Worm (Caenorhabditis elegans): Measurements from ENCODE around the gene xbx-1.

The xbx-1 gene

DNA sequence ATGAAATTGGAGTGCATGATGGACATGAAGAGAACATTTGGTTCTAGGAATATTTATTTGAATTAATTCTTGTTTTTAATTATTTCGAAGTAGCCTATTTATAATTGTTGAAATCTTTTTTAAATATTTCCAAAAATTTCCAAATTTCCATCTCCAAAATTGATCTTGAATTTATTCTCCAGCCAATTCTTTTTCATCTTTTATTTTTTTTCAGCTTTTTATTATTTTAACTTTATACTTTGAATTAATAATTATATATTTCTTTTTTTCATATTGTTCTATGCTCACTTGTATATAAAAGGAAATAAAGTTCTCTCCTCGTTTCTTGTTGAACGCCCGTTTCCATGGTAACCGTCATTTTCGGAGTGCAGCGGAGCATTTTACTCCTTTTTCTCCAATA, at the start of gene xbx-1:
xbx-1 (plus strand) TSS at position 301 of the 400 bp plus-strand sequence.
- TF ChIP-seq C38D4.7 (GFP tag; optimal IDR thresholded peaks at IDR 0.05): no peak
- no peak for TF ChIP-seq eyg-1 (tag; optimal IDR thresholded peaks at IDR 0.05)
- TF ChIP-seq fkh-6 (tag; optimal IDR thresholded peaks at IDR 0.05): no peak
- no peak for TF ChIP-seq pag-3 (tag; optimal IDR thresholded peaks at IDR 0.05; ENCODE audit: borderline replicate concordance)
- no peak for TF ChIP-seq ztf-16 (tag; optimal IDR thresholded peaks at IDR 0.05)
- no peak for TF ChIP-seq nhr-232 (tag; optimal IDR thresholded peaks at IDR 0.05)

DNA sequence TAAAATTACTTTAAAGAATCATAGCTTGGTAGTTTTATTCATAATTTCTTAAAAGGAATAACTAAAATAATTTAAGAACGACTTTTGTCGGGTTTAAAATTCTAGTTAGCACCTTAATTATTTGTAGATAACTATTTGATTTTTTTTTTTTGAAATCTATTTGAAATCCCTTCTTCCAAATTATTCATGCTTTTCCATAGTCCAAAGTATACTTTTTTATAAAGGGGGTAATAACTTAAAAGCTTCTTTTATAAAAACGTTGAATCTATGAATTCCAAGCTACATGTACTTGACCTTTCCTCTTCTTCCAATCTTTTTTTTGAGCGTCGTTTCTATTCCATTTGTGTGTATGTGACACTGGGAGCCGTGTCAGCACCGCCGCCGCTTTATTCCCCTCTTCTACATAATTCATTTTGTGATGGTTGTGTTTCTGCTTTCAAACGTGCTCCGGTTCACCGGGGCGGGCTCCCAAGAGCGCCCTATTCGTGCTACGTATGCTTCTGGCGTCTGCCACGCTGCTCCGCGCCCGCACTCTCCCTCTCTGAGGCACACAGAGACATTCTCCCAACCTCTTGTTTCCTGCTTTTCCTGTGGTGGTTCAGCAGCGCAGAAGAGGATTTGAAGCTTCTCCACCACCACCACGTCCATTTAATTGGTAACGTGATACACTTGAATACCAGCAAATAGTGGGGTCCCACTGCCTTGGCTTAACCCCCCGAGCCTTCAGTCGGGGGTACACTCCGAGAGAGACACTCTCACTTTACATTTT, 46.4 kb upstream of the xbx-1 start:
- TF ChIP-seq fkh-10 (GFP tag; optimal IDR thresholded peaks at IDR 0.05): no peak
- TF ChIP-seq ceh-19 (GFP tag; optimal IDR thresholded peaks at IDR 0.05): peak; percentile 38
- peak; percentile 0 for TF ChIP-seq C08G9.2 (tag; optimal IDR thresholded peaks at IDR 0.05)
- TF ChIP-seq ceh-34 (tag; optimal IDR thresholded peaks at IDR 0.05): peak; percentile 79
- TF ChIP-seq F13H6.1 (tag; optimal IDR thresholded peaks at IDR 0.05): no peak
- peak; percentile 14 for TF ChIP-seq unc-42 (tag; optimal IDR thresholded peaks at IDR 0.05)
- TF ChIP-seq ceh-31 (tag; optimal IDR thresholded peaks at IDR 0.05): peak; percentile 27
- no peak for TF ChIP-seq npax-4 (tag; optimal IDR thresholded peaks at IDR 0.05)
- TF ChIP-seq mec-3 (tag; optimal IDR thresholded peaks at IDR 0.05; ENCODE audit: borderline replicate concordance): peak; percentile 12

DNA sequence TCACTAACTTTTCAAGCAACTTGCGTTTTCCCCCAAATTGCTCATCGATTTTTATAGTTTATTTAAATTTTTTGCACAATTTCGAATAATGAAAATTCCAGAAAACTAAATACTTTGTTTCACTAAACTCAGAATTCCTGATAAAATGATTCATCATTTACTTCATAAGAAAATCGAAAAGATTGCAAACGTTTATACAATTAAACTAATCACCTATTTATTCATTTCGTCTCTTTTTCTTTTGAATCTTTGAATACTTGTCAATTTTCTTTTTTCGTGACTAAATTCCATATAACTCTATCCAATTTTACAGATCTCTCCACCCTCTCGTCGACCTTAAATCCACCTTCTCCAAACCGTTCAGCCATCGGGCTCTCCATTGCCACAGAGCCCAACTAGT, 43.5 kb upstream of the xbx-1 start, which contains the start of gene C30G7.2:
C30G7.2 (plus strand) TSS at position 301 of the 400 bp plus-strand sequence.
- TF ChIP-seq C08G9.2 (tag; optimal IDR thresholded peaks at IDR 0.05) (no peak), C38D4.7 (GFP tag; optimal IDR thresholded peaks at IDR 0.05) (no peak), ceh-14 (tag; optimal IDR thresholded peaks at IDR 0.05) (no peak), F13H6.1 (tag; optimal IDR thresholded peaks at IDR 0.05) (no peak), K09A11.1 (tag; optimal IDR thresholded peaks at IDR 0.05; ENCODE audit: insufficient read depth) (no peak), eyg-1 (tag; optimal IDR thresholded peaks at IDR 0.05) (no peak), che-1 (tag; optimal IDR thresholded peaks at IDR 0.05) (no peak), ahr-1 (tag; optimal IDR thresholded peaks at IDR 0.05) (no peak), hlh-30 (tag; optimal IDR thresholded peaks at IDR 0.05; ENCODE audit: insufficient read depth) (no peak)

DNA sequence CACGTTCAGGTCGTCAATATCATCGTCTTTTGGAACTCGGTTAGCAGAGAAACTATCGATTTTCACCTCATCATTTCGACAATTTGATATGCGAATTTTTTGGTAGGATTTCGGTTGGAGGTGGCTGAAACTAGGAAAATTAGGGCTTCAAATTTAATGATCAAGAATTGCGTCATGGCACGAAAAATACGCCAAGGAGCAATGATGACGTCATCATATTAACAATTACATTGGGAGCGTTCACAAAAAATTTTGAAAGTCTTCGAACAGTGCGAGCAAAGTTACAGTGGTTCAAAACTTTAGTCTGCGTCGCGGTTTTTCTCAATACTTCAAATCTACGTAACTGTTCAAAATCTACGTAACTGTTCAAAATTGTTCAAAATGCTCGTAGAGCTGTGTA, 37.1 kb upstream of the xbx-1 start:
- TF ChIP-seq fax-1 (tag; optimal IDR thresholded peaks at IDR 0.05) (no peak), eyg-1 (tag; optimal IDR thresholded peaks at IDR 0.05) (no peak), ceh-2 (tag; optimal IDR thresholded peaks at IDR 0.05) (no peak), pha-2 (tag; optimal IDR thresholded peaks at IDR 0.05) (no peak), ahr-1 (tag; optimal IDR thresholded peaks at IDR 0.05) (no peak), hlh-30 (tag; optimal IDR thresholded peaks at IDR 0.05; ENCODE audit: insufficient read depth) (no peak)

- TF ChIP-seq dmd-4 (tag; optimal IDR thresholded peaks at IDR 0.05; ENCODE audit: borderline replicate concordance) (no peak), pha-2 (tag; optimal IDR thresholded peaks at IDR 0.05) (no peak), K09A11.1 (tag; optimal IDR thresholded peaks at IDR 0.05; ENCODE audit: insufficient read depth) (no peak), tbx-7 (tag; optimal IDR thresholded peaks at IDR 0.05) (no peak), pha-4 (tag; optimal IDR thresholded peaks at IDR 0.05) (no peak), npax-4 (tag; optimal IDR thresholded peaks at IDR 0.05) (no peak)
These were observed 36.3 kb upstream of the xbx-1 start for ce11 chrV:14943774-14944173.

DNA sequence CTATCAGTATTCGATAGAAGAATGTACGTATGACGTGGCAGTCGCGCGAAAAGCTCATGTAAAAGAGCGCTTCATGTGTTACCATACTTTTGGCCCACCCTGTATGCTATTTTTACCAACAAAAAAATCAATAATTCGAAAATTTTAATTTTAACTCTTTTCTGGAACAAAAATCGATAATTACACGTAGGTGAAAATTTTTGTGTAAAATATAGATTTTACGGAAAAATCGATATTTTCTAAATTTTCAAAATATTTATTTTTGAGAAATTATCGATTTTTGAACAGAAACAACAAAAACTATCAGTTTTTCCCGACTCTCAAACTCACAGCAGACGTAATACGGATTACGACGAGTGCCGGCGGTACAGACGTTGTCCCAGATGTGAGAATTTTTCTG, 34.9 kb upstream of the xbx-1 start:
- TF ChIP-seq sox-4 (tag; optimal IDR thresholded peaks at IDR 0.05): no peak
- TF ChIP-seq ceh-22 (tag; optimal IDR thresholded peaks at IDR 0.05): no peak
- TF ChIP-seq madf-2 (tag; optimal IDR thresholded peaks at IDR 0.05): no peak
- TF ChIP-seq hlh-6 (tag; optimal IDR thresholded peaks at IDR 0.05): no peak
- no peak for TF ChIP-seq pha-2 (tag; optimal IDR thresholded peaks at IDR 0.05)

Measured in whole organism, late embryonic.